Fruit fly (Drosophila melanogaster): ENCODE data around the gene CG5614.

The CG5614 gene

DNA sequence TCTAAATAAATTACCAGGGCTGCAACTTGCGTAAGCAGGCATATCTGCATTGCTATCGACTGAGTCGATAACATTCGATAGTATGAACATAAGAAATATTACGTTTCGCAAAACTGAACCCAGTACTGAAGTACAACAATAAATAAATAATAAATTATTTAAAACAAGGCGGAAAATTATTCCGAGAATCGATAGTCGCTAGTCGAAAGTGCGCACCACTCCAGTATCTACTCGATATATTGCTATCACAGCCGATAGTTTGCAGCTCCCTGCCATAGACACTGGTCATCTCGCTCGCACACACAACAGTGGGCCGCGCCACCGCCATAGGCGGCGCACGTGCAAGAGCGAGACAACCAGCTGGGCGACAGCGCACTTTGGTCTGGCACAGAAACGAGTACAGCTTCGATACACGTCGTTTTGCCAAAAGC lies 13.8 kb downstream of the CG5614 start, which contains the start of gene nsl1 (continued):
- TF ChIP-seq lilli (GFP tag; optimal IDR thresholded peaks at IDR 0.05) (peak; percentile 43), otp (GFP tag; IDR thresholded peaks at IDR 0.05) (no peak), CG1529 (GFP tag; optimal IDR thresholded peaks at IDR 0.05) (peak; percentile 7), CG32767 (GFP tag; IDR thresholded peaks at IDR 0.05) (peak; percentile 41; the same call in 1 of the 2 replicates), Elba2 (GFP tag; optimal IDR thresholded peaks at IDR 0.05) (peak; percentile 19), D19B (GFP tag; optimal IDR thresholded peaks at IDR 0.05) (no peak), Awh (GFP tag; IDR thresholded peaks at IDR 0.05) (peak; percentile 24; the same call in 1 of the 2 replicates), Optix (GFP tag; IDR thresholded peaks at IDR 0.05) (peak; percentile 41; the same call in 1 of the 3 replicates), CG12942 (GFP tag; optimal IDR thresholded peaks at IDR 0.05) (peak; percentile 39), CG17328 (GFP tag; IDR thresholded peaks at IDR 0.05) (peak; percentile 47; the same call in 1 of the 2 replicates), ase (GFP tag; IDR thresholded peaks at IDR 0.05) (0 out of 3 replicates have a peak, but pooled peaks have one; percentile 25), CG2199 (GFP tag; IDR thresholded peaks at IDR 0.05) (0 out of 3 replicates have a peak, but pooled peaks have one; percentile 44), br (optimal IDR thresholded peaks at IDR 0.05) (no peak), Deaf1 (tag; optimal IDR thresholded peaks at IDR 0.05) (peak; percentile 78), CG11456 (GFP tag; IDR thresholded peaks at IDR 0.05) (peak; percentile 32; the same call in 1 of the 3 replicates), CG6689 (GFP tag; IDR thresholded peaks at IDR 0.05) (peak; percentile 47; the same call in 1 of the 2 replicates), salm (tag; optimal IDR thresholded peaks at IDR 0.05) (no peak), CG10959 (GFP tag; IDR thresholded peaks at IDR 0.05) (no peak), fd3F (GFP tag; optimal IDR thresholded peaks at IDR 0.05) (no peak), CG16813 (GFP tag; IDR thresholded peaks at IDR 0.05; ENCODE audit: partially characterized antibody) (peak; percentile 98), ac (GFP tag; optimal IDR thresholded peaks at IDR 0.05) (no peak), CG12744 (GFP tag; optimal IDR thresholded peaks at IDR 0.05) (no peak), sna (GFP tag; IDR thresholded peaks at IDR 0.05; ENCODE audit: partially characterized antibody) (peak; percentile 96), bigmax (GFP tag; optimal IDR thresholded peaks at IDR 0.05) (no peak), unc-4 (GFP tag; IDR thresholded peaks at IDR 0.05; ENCODE audit: partially characterized antibody) (peak; percentile 95), CG1832 (GFP tag; optimal IDR thresholded peaks at IDR 0.05) (peak; percentile 99), Xbp1 (GFP tag; optimal IDR thresholded peaks at IDR 0.05) (peak; percentile 55), C15 (GFP tag; IDR thresholded peaks at IDR 0.05) (0 out of 3 replicates have a peak, but pooled peaks have one; percentile 7), CG31365 (tag; optimal IDR thresholded peaks at IDR 0.05) (no peak), rib (GFP tag; IDR thresholded peaks at IDR 0.05) (peak; percentile 69), esg (GFP tag; conservative IDR thresholded peaks at IDR 0.05) (0 out of 2 replicates have a peak, but pooled peaks have one; percentile 6), CG12659 (GFP tag; optimal IDR thresholded peaks at IDR 0.05) (peak; percentile 87), mam (GFP tag; optimal IDR thresholded peaks at IDR 0.05) (peak; percentile 30), chn (GFP tag; optimal IDR thresholded peaks at IDR 0.05) (peak; percentile 77), HmgZ (tag; optimal IDR thresholded peaks at IDR 0.05) (peak; percentile 61), Gsc (GFP tag; IDR thresholded peaks at IDR 0.05) (no peak), Ptx1 (GFP tag; IDR thresholded peaks at IDR 0.05) (peak; percentile 37; the same call in 1 of the 2 replicates), H15 (GFP tag; IDR thresholded peaks at IDR 0.05) (no peak), ato (GFP tag; IDR thresholded peaks at IDR 0.05; ENCODE audit: partially characterized antibody) (peak; percentile 93), oc (tag; optimal IDR thresholded peaks at IDR 0.05) (no peak), CG7928 (GFP tag; optimal IDR thresholded peaks at IDR 0.05) (peak; percentile 91), trh (GFP tag; optimal IDR thresholded peaks at IDR 0.05) (no peak), CG34224 (GFP tag; IDR thresholded peaks at IDR 0.05; ENCODE audit: partially characterized antibody) (peak; percentile 98), pzg (GFP tag; optimal IDR thresholded peaks at IDR 0.05) (peak; percentile 93), sob (GFP tag; IDR thresholded peaks at IDR 0.05) (peak; percentile 48), tgo (GFP tag; IDR thresholded peaks at IDR 0.05) (no peak), gt (GFP tag; IDR thresholded peaks at IDR 0.05) (no peak), Scr (GFP tag; IDR thresholded peaks at IDR 0.05; ENCODE audit: partially characterized antibody) (peak; percentile 98), Hsf (GFP tag; optimal IDR thresholded peaks at IDR 0.05) (peak; percentile 11), Opbp (GFP tag; IDR thresholded peaks at IDR 0.05; ENCODE audit: partially characterized antibody) (peak; percentile 96), CG18764 (GFP tag; optimal IDR thresholded peaks at IDR 0.05) (peak; percentile 23)

Data from whole organism, embryonic.